Worm (Caenorhabditis elegans) whole organism, L3 larva: Measurements from ENCODE around the gene F36G9.3.

ENCODE experiments used
- R02D3.7 ChIP-seq: fragments of 150-350 bp; optimal IDR thresholded peaks from 2 replicates; lab custom pipeline; 2014; ENCODE audit warnings: missing biosample characterization, missing genetic modification characterization
- ceh-16 ChIP-seq: sonication (generic microtip); optimal IDR thresholded peaks from 2 replicates; lab custom pipeline; 2017; ENCODE audit warnings: missing biosample characterization, missing genetic modification characterization
- ceh-82 ChIP-seq: fragments of 150-350 bp; optimal IDR thresholded peaks from 2 replicates; lab custom pipeline; 2014; ENCODE audit warnings: missing biosample characterization, missing genetic modification characterization
- elt-1 ChIP-seq: fragments of 150-350 bp; optimal IDR thresholded peaks from 2 replicates; lab custom pipeline; 2014; ENCODE audit warnings: missing biosample characterization, missing genetic modification characterization
- elt-2 ChIP-seq: sonication (generic microtip); optimal IDR thresholded peaks from 2 replicates; lab custom pipeline; 2016; ENCODE audit warnings: missing genetic modification reagents, mild to moderate bottlenecking, missing genetic modification characterization, missing compliant biosample characterization
- elt-3 ChIP-seq, 3 experiments: fragments of 150-350 bp in 1 of 3; sonication (generic microtip) in 2 of 3; optimal IDR thresholded peaks; 2 replicates in 2 of 3; 4 replicates in 1 of 3; lab custom pipeline; 2014 to 2017; ENCODE audit warnings: missing biosample characterization in 3 of 3, missing genetic modification characterization in 3 of 3
- fkh-10 ChIP-seq: sonication (generic microtip); optimal IDR thresholded peaks from 2 replicates; lab custom pipeline; 2017; ENCODE audit warnings: missing biosample characterization, missing genetic modification reagents, missing genetic modification characterization
- lin-15B ChIP-seq: fragments of 150-350 bp; optimal IDR thresholded peaks from 2 replicates; lab custom pipeline; 2014; ENCODE audit warnings: missing biosample characterization, missing genetic modification characterization
- mdl-1 ChIP-seq: fragments of 150-350 bp; optimal IDR thresholded peaks from 2 replicates; lab custom pipeline; 2014; ENCODE audit warnings: missing biosample characterization, missing genetic modification characterization
- nhr-11 ChIP-seq: fragments of 150-350 bp; optimal IDR thresholded peaks from 2 replicates; lab custom pipeline; 2014; ENCODE audit warnings: missing biosample characterization, missing genetic modification characterization
- pqm-1 ChIP-seq: fragments of 150-350 bp; optimal IDR thresholded peaks from 2 replicates; lab custom pipeline; 2017; ENCODE audit warnings: missing biosample characterization, missing genetic modification characterization, inconsistent platforms

- TF ChIP-seq pqm-1 (tag; lab: Kevin White, UChicago) (no peak), nhr-11 (tag; lab: Kevin White, UChicago) (no peak), elt-3 (tag; optimal IDR thresholded peaks at IDR 0.05; lab: Kevin White, UChicago) (no peak), elt-2 (tag; lab: Kevin White, UChicago) (no peak), lin-15B (tag; lab: Kevin White, UChicago) (no peak), ceh-82 (no peak), ceh-16 (tag; lab: Kevin White, UChicago) (no peak), mdl-1 (tag; lab: Kevin White, UChicago) (no peak), R02D3.7 (no peak), fkh-10 (GFP tag; lab: Kevin White, UChicago) (no peak), elt-1 (tag; lab: Kevin White, UChicago) (no peak)
Measured at ce11 chrV:15928325-15928724, 28.9 kb upstream of the F36G9.3 start, which contains the start of gene pzf-1.
